Worm (Caenorhabditis elegans) whole organism, L1 larva: ENCODE data around the gene K02E10.7.
A peak's percentile ranks its signal among the peaks of the same experiment; 100 is the strongest.

Experiments used
- C04F5.9 ChIP-seq: sonication (generic microtip); optimal IDR thresholded peaks from 2 replicates; lab custom pipeline; 2016; ENCODE audit warnings: missing genetic modification characterization, missing compliant biosample characterization
- C16A3.4 ChIP-seq: fragments of 150-350 bp; optimal IDR thresholded peaks from 2 replicates; lab custom pipeline; 2014; ENCODE audit warnings: missing biosample characterization, missing genetic modification characterization
- C34B4.2 ChIP-seq: sonication (generic microtip); optimal IDR thresholded peaks from 2 replicates; lab custom pipeline; 2017; ENCODE audit warnings: mild to moderate bottlenecking, missing genetic modification characterization, missing compliant biosample characterization
- aha-1 ChIP-seq: fragments of 150-350 bp; optimal IDR thresholded peaks from 2 replicates; lab custom pipeline; 2014; ENCODE audit warnings: missing biosample characterization, missing genetic modification characterization
- ama-1 ChIP-seq: fragments of 150-350 bp; optimal IDR thresholded peaks from 2 replicates; lab custom pipeline; 2014
- blmp-1 ChIP-seq: fragments of 150-350 bp; optimal IDR thresholded peaks from 2 replicates; lab custom pipeline; 2014; ENCODE audit warnings: missing biosample characterization, missing genetic modification characterization
- ceh-63 ChIP-seq: fragments of 200-800 bp; sonication (Bioruptor generic); optimal IDR thresholded peaks from 2 replicates; lab custom pipeline; 2018; ENCODE audit warnings: mild to moderate bottlenecking, missing genetic modification characterization, missing compliant biosample characterization
- ceh-88 ChIP-seq: fragments of 200-800 bp; sonication (Bioruptor generic); IDR thresholded peaks from 2 replicates; pipeline ENCODE4 v1.3.6; 2022; ENCODE audit warnings: missing genetic modification characterization, missing compliant biosample characterization
- efl-3 ChIP-seq: fragments of 200-800 bp; sonication (Bioruptor generic); optimal IDR thresholded peaks from 2 replicates; lab custom pipeline; 2018; ENCODE audit warnings: mild to moderate bottlenecking, missing genetic modification characterization, missing compliant biosample characterization
- egl-27 ChIP-seq, 2 experiments: fragments of 150-350 bp in 1 of 2; sonication (generic microtip); optimal IDR thresholded peaks; 3 replicates each; lab custom pipeline; 2017 to 2018; ENCODE audit warnings: missing biosample characterization in 2 of 2, missing genetic modification characterization in 2 of 2, missing genetic modification reagents in 2 of 2
- elt-2 ChIP-seq: sonication (generic microtip); optimal IDR thresholded peaks from 2 replicates; lab custom pipeline; 2016; ENCODE audit warnings: missing genetic modification characterization, mild to moderate bottlenecking, inconsistent platforms, missing compliant biosample characterization, missing genetic modification reagents
- elt-3 ChIP-seq, 6 experiments: fragments of 150-350 bp in 1 of 6; sonication (generic microtip); optimal IDR thresholded peaks; 2 replicates each; lab custom pipeline; 2017 to 2018; ENCODE audit warnings: missing biosample characterization in 6 of 6, missing genetic modification characterization in 6 of 6, inconsistent platforms in 1 of 6
- fkh-10 ChIP-seq: sonication (generic microtip); optimal IDR thresholded peaks from 2 replicates; lab custom pipeline; 2017; ENCODE audit warnings: missing biosample characterization, missing genetic modification reagents, missing genetic modification characterization
- fos-1 ChIP-seq: fragments of 150-350 bp; optimal IDR thresholded peaks from 2 replicates; lab custom pipeline; 2014; ENCODE audit warnings: missing biosample characterization, missing genetic modification characterization
- hlh-4 ChIP-seq: sonication (generic microtip); optimal IDR thresholded peaks from 2 replicates; lab custom pipeline; 2016; ENCODE audit warnings: mild to moderate bottlenecking, missing genetic modification characterization, missing compliant biosample characterization
- lin-13 ChIP-seq: fragments of 150-350 bp; optimal IDR thresholded peaks from 2 replicates; lab custom pipeline; 2014; ENCODE audit warnings: missing biosample characterization, missing genetic modification reagents, missing genetic modification characterization
- lin-14 ChIP-seq: fragments of 200-800 bp; sonication (Bioruptor generic); optimal IDR thresholded peaks from 2 replicates; lab custom pipeline; 2018; ENCODE audit warnings: mild to moderate bottlenecking, missing genetic modification characterization, moderate library complexity, missing compliant biosample characterization
- lin-35 ChIP-seq, 2 experiments: fragments of 150-350 bp; optimal IDR thresholded peaks; 2 replicates each; lab custom pipeline; 2014; ENCODE audit warnings: missing biosample characterization in 2 of 2, missing genetic modification characterization in 2 of 2, missing genetic modification reagents in 2 of 2
- lir-3 ChIP-seq: sonication (generic microtip); optimal IDR thresholded peaks from 2 replicates; lab custom pipeline; 2016; ENCODE audit warnings: mild to moderate bottlenecking, missing genetic modification characterization, moderate library complexity, missing compliant biosample characterization; ENCODE audit not compliant: poor library complexity
- lsy-2 ChIP-seq, 2 experiments: fragments of 150-350 bp; optimal IDR thresholded peaks; 2 replicates each; lab custom pipeline; 2014; ENCODE audit warnings: missing biosample characterization in 2 of 2, missing genetic modification characterization in 2 of 2
- mab-9 ChIP-seq: fragments of 200-800 bp; sonication (Bioruptor generic); IDR thresholded peaks from 2 replicates; pipeline ENCODE4 v1.3.6; 2022; ENCODE audit warnings: missing genetic modification reagents, missing genetic modification characterization, missing compliant biosample characterization
- mdl-1 ChIP-seq, 2 experiments: fragments of 150-350 bp; optimal IDR thresholded peaks; 2 replicates each; lab custom pipeline; 2014 to 2017; ENCODE audit warnings: missing biosample characterization in 2 of 2, missing genetic modification characterization in 2 of 2, inconsistent platforms in 1 of 2
- mef-2 ChIP-seq: fragments of 150-350 bp; optimal IDR thresholded peaks from 2 replicates; lab custom pipeline; 2014; ENCODE audit warnings: missing biosample characterization, missing genetic modification characterization
- mep-1 ChIP-seq: fragments of 150-350 bp; optimal IDR thresholded peaks from 2 replicates; lab custom pipeline; 2014; ENCODE audit warnings: missing biosample characterization, missing genetic modification characterization
- nhr-237 ChIP-seq: fragments of 150-350 bp; optimal IDR thresholded peaks from 2 replicates; lab custom pipeline; 2014; ENCODE audit warnings: missing biosample characterization, missing genetic modification characterization
- nhr-47 ChIP-seq: sonication (generic microtip); optimal IDR thresholded peaks from 2 replicates; lab custom pipeline; 2016; ENCODE audit warnings: mild to moderate bottlenecking, missing genetic modification characterization, moderate library complexity, missing compliant biosample characterization
- nhr-77 ChIP-seq: fragments of 150-350 bp; optimal IDR thresholded peaks from 2 replicates; lab custom pipeline; 2014; ENCODE audit warnings: missing biosample characterization, missing genetic modification characterization
- nhr-84 ChIP-seq: sonication (generic microtip); optimal IDR thresholded peaks from 2 replicates; lab custom pipeline; 2017; ENCODE audit warnings: missing biosample characterization, missing genetic modification characterization
- nhr-85 ChIP-seq: sonication (generic microtip); peaks from one replicate; lab custom pipeline; 2016; ENCODE audit warnings: missing genetic modification characterization, inconsistent platforms, missing compliant biosample characterization
- nhr-90 ChIP-seq: sonication (generic microtip); optimal IDR thresholded peaks from 2 replicates; lab custom pipeline; 2016; ENCODE audit warnings: mild to moderate bottlenecking, missing genetic modification characterization, missing compliant biosample characterization; ENCODE audit not compliant: poor library complexity
- pag-3 ChIP-seq: sonication (generic microtip); optimal IDR thresholded peaks from 2 replicates; lab custom pipeline; 2017; ENCODE audit warnings: missing genetic modification characterization, mild to moderate bottlenecking, missing compliant biosample characterization, antibody characterized with exemption, borderline replicate concordance; ENCODE audit not compliant: insufficient read depth
- skn-1 ChIP-seq: fragments of 150-350 bp; optimal IDR thresholded peaks from 2 replicates; lab custom pipeline; 2014; ENCODE audit warnings: missing biosample characterization, missing genetic modification characterization
- snpc-4 ChIP-seq: fragments of 150-350 bp; optimal IDR thresholded peaks from 2 replicates; lab custom pipeline; 2014; ENCODE audit warnings: missing biosample characterization, missing genetic modification characterization
- snu-23 ChIP-seq: sonication (generic microtip); optimal IDR thresholded peaks from 2 replicates; lab custom pipeline; 2016; ENCODE audit warnings: missing genetic modification characterization, missing compliant biosample characterization
- sox-4 ChIP-seq: sonication (generic microtip); optimal IDR thresholded peaks from 2 replicates; lab custom pipeline; 2016; ENCODE audit warnings: missing genetic modification characterization, missing compliant biosample characterization
- sptf-1 ChIP-seq: fragments of 150-350 bp; optimal IDR thresholded peaks from 2 replicates; lab custom pipeline; 2014; ENCODE audit warnings: missing biosample characterization, missing genetic modification characterization
- sup-37 ChIP-seq: fragments of 200-800 bp; sonication (Bioruptor generic); optimal IDR thresholded peaks from 2 replicates; lab custom pipeline; 2018; ENCODE audit warnings: mild to moderate bottlenecking, missing genetic modification characterization, missing compliant biosample characterization
- tbx-2 ChIP-seq: sonication (generic microtip); optimal IDR thresholded peaks from 2 replicates; lab custom pipeline; 2016; ENCODE audit warnings: missing genetic modification characterization, missing compliant biosample characterization
- unc-130 ChIP-seq: fragments of 150-350 bp; optimal IDR thresholded peaks from 2 replicates; lab custom pipeline; 2017; ENCODE audit warnings: missing biosample characterization, missing genetic modification characterization, inconsistent platforms
- unc-86 ChIP-seq: sonication (generic microtip); optimal IDR thresholded peaks from 2 replicates; lab custom pipeline; 2016; ENCODE audit warnings: missing genetic modification characterization, missing compliant biosample characterization
- zip-4 ChIP-seq: fragments of 200-800 bp; sonication (Bioruptor generic); optimal IDR thresholded peaks from 2 replicates; lab custom pipeline; 2018; ENCODE audit warnings: mild to moderate bottlenecking, missing genetic modification characterization, moderate library complexity, missing compliant biosample characterization
- ztf-11 ChIP-seq, 2 experiments: sonication (generic microtip); optimal IDR thresholded peaks; 2 replicates each; lab custom pipeline; 2016 to 2017; ENCODE audit warnings: missing genetic modification characterization in 2 of 2, missing biosample characterization in 1 of 2, missing compliant biosample characterization in 1 of 2
- ztf-4 ChIP-seq: fragments of 150-350 bp; optimal IDR thresholded peaks from 2 replicates; lab custom pipeline; 2014; ENCODE audit warnings: missing biosample characterization, missing genetic modification characterization

K02E10.7 gene

DNA sequence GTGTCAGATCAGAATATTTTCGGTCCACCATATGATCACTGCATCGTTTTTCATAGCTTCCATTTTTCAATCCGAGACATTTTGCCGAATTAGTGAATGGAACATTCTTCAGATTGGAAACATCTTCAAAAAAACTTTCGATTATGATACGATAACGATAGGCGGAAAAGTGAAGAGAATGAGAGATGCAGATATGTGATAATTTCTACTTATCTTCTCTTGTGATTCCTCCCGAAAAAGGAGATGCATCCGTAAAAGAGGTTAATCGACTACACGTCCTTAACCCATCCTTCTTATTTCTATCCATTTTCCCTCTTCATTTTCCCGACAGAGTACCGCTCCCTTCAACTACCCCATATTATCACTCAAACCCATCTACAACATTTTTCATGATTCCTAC, 25.3 kb downstream of the K02E10.7 start, which contains the start of gene K02E10.4:
Gene K02E10.4 (plus strand): TSS at position 186 of the 400 bp plus-strand sequence.
- TF ChIP-seq fos-1 (tag; lab: Kevin White, UChicago) (no peak), sup-37 (GFP tag; lab: Kevin White, UChicago) (no peak), blmp-1 (tag; lab: Kevin White, UChicago) (peak; percentile 95), nhr-47 (tag; lab: Kevin White, UChicago) (no peak), ceh-88 (GFP tag; lab: Robert Waterston, UW) (no peak), mef-2 (tag; lab: Kevin White, UChicago) (no peak), sptf-1 (tag; lab: Kevin White, UChicago) (no peak), lin-14 (no peak), elt-3 (tag; optimal IDR thresholded peaks at IDR 0.05; lab: Kevin White, UChicago) (peak in 1 of 6 experiments; percentile 9), lir-3 (tag; lab: Kevin White, UChicago) (no peak)
- TF ChIP-seq, all 84 proteins: peak for 2

DNA sequence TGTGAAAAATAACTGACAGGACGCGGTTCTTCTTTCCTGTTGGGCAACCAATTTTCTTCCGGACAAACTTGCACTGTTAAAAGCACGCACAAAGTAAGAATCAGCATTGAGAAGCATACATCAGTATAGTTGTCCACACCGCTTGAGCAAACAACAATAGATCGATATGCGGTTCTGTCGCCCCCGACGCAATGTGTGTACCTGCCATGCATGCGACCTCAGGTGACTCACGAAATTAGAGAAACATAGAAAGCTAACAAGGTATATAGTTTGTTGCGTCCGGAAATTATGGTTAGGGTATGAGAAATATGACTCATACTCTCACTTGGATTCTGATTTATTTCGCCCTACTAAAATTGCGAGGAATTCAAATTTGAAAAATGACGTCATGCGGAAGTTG, 25.7 kb downstream of the K02E10.7 start, which contains the start of gene K02E10.6:
Gene K02E10.6 (minus strand): TSS at position 149 of the 400 bp plus-strand sequence.
- TF ChIP-seq nhr-237 (tag; lab: Kevin White, UChicago) = no peak
- no peak for TF ChIP-seq ceh-63
- TF ChIP-seq skn-1 (tag; lab: Kevin White, UChicago) = no peak
- no peak for TF ChIP-seq lsy-2 (tag; optimal IDR thresholded peaks at IDR 0.05; lab: Kevin White, UChicago)
- TF ChIP-seq unc-130 (tag; lab: Kevin White, UChicago) = no peak
- no peak for TF ChIP-seq ama-1 (lab: Kevin White, UChicago)
- TF ChIP-seq sptf-1 (tag; lab: Kevin White, UChicago) = no peak
- peak in 1 of 2 experiments; percentile 23 for TF ChIP-seq lin-35 (GFP tag; optimal IDR thresholded peaks at IDR 0.05; lab: Kevin White, UChicago)
- no peak for TF ChIP-seq sox-4
- peak; percentile 14 for TF ChIP-seq elt-2 (tag; lab: Kevin White, UChicago)
- no peak for TF ChIP-seq pag-3 (tag; lab: Kevin White, UChicago)
- TF ChIP-seq, all 84 proteins: peak for 2

DNA sequence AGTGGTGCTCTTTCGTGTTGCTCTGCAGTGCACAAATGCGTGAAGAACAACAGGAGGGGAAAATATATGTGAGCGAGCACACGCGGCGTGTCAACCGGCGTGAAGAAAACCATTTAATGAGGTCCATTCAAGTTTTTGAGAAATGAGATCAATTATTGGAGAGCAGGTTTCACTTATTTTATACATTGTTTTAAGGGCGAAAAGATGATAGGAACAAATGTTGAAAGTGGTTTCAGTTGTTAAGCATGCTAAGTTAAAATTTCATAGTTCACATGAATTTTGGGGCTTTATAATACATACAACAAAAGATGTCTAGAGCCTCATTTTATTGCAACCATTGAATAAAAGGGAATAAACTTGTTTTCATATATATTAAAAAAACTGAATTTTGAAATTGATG, 29.5 kb downstream of the K02E10.7 start, which contains the start of gene K02E10.5:
Gene K02E10.5 (minus strand): TSS at position 101 of the 400 bp plus-strand sequence.
- TF ChIP-seq ztf-4 (tag; lab: Kevin White, UChicago) = no peak
- TF ChIP-seq C34B4.2 (tag; lab: Kevin White, UChicago) = no peak
- no peak for TF ChIP-seq zip-4 (GFP tag; lab: Kevin White, UChicago)
- no peak for TF ChIP-seq hlh-4 (tag; lab: Kevin White, UChicago)
- TF ChIP-seq skn-1 (tag; lab: Kevin White, UChicago) = no peak
- TF ChIP-seq C04F5.9 (tag; lab: Kevin White, UChicago) = no peak
- no peak for TF ChIP-seq nhr-85 (tag; lab: Kevin White, UChicago)
- TF ChIP-seq lin-35 (GFP tag; optimal IDR thresholded peaks at IDR 0.05; lab: Kevin White, UChicago) = no peak
- TF ChIP-seq unc-86 (tag; lab: Kevin White, UChicago) = no peak
- no peak for TF ChIP-seq tbx-2 (tag; lab: Kevin White, UChicago)
- no peak for TF ChIP-seq pag-3 (tag; lab: Kevin White, UChicago)
- TF ChIP-seq efl-3 = no peak
- TF ChIP-seq sup-37 (GFP tag; lab: Kevin White, UChicago) = no peak
- no peak for TF ChIP-seq aha-1 (tag; lab: Kevin White, UChicago)
- no peak for TF ChIP-seq nhr-77 (tag; lab: Kevin White, UChicago)
- no peak for TF ChIP-seq sptf-1 (tag; lab: Kevin White, UChicago)
- no peak for TF ChIP-seq nhr-237 (tag; lab: Kevin White, UChicago)
- no peak for TF ChIP-seq lin-13 (GFP tag; lab: Kevin White, UChicago)
- no peak for TF ChIP-seq snu-23 (GFP tag; lab: Kevin White, UChicago)
- TF ChIP-seq lsy-2 (tag; optimal IDR thresholded peaks at IDR 0.05; lab: Kevin White, UChicago) = no peak

DNA sequence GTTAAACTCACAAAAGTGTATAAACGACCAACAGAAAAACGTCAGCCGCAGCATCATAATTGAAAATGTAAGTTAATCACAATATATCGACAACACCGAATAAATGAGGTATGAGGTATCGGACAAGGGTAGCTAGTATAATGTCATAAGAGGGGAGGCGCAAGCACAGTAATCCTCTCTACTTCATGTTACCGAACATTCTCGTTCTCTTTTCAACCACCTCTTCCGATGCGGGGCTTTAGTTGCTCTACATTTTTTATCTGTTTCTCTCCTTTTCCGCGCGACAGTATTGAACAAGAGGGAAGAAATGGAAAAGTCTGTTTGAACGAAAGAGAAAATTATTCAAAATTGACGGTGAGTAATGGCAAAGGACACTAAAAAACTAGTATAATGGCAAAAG, 32.5 kb downstream of the K02E10.7 start, which contains the start of gene R04B3.3:
Gene R04B3.3 (minus strand): TSS at position 101 of the 400 bp plus-strand sequence.
- no peak for TF ChIP-seq egl-27 (tag; optimal IDR thresholded peaks at IDR 0.05; lab: Kevin White, UChicago)
- no peak for TF ChIP-seq tbx-2 (tag; lab: Kevin White, UChicago)
- TF ChIP-seq snpc-4 (tag; lab: Kevin White, UChicago) = no peak
- no peak for TF ChIP-seq C16A3.4 (tag; lab: Kevin White, UChicago)
- TF ChIP-seq nhr-85 (tag; lab: Kevin White, UChicago) = no peak
- TF ChIP-seq ama-1 (lab: Kevin White, UChicago) = no peak
- no peak for TF ChIP-seq nhr-84 (tag; lab: Kevin White, UChicago)
- TF ChIP-seq mep-1 (tag; lab: Kevin White, UChicago) = no peak
- TF ChIP-seq fkh-10 (GFP tag; lab: Kevin White, UChicago) = no peak
- no peak for TF ChIP-seq mdl-1 (tag; optimal IDR thresholded peaks at IDR 0.05; lab: Kevin White, UChicago)
- no peak for TF ChIP-seq lsy-2 (tag; optimal IDR thresholded peaks at IDR 0.05; lab: Kevin White, UChicago)
- TF ChIP-seq mab-9 (GFP tag; lab: Robert Waterston, UW) = no peak
- no peak for TF ChIP-seq ztf-11 (tag; optimal IDR thresholded peaks at IDR 0.05; lab: Kevin White, UChicago)
- TF ChIP-seq elt-2 (tag; lab: Kevin White, UChicago) = no peak
- no peak for TF ChIP-seq nhr-90
